Worm (Caenorhabditis elegans): ENCODE data around the gene dhs-22.

The dhs-22 gene

DNA sequence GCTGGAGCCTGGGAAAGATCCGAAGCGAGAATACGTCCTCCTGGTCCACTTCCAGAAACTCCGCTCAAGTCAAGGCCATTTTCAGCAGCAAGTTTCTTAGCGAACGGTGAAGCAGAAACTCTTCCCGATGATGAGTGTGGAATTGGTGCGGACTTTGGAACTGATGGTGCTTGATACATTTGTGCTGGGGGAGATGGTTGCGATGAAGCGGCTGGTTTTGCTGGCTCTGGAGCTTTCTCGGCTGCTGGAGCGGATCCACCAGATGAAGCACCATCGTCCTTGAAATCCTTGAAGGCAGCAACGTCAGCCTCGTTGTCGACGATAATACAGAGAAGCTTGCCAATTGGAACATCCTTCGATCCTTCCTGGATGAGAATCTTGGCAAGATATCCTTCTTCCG is 25.2 kb upstream of the dhs-22 start:
- TF ChIP-seq nhr-237 (tag; optimal IDR thresholded peaks at IDR 0.05): no peak
- no peak for TF ChIP-seq mab-5 (tag; optimal IDR thresholded peaks at IDR 0.05)
- no peak for TF ChIP-seq snpc-4 (tag; optimal IDR thresholded peaks at IDR 0.05)
- TF ChIP-seq ceh-39 (tag; optimal IDR thresholded peaks at IDR 0.05): no peak
- TF ChIP-seq sptf-1 (tag; optimal IDR thresholded peaks at IDR 0.05): no peak
- no peak for TF ChIP-seq lin-13 (tag; optimal IDR thresholded peaks at IDR 0.05)
- TF ChIP-seq nhr-2 (tag; optimal IDR thresholded peaks at IDR 0.05): no peak
- TF ChIP-seq unc-62 (GFP tag; optimal IDR thresholded peaks at IDR 0.05): no peak
- no peak for TF ChIP-seq unc-39 (tag; optimal IDR thresholded peaks at IDR 0.05)
- TF ChIP-seq tbx-8 (GFP tag; optimal IDR thresholded peaks at IDR 0.05): no peak
- no peak for TF ChIP-seq elt-3 (tag; optimal IDR thresholded peaks at IDR 0.05)
- TF ChIP-seq M03D4.4 (tag; optimal IDR thresholded peaks at IDR 0.05): no peak
- TF ChIP-seq zip-8 (tag; optimal IDR thresholded peaks at IDR 0.05): no peak
- TF ChIP-seq mls-2 (tag; optimal IDR thresholded peaks at IDR 0.05): no peak
- no peak for TF ChIP-seq elt-1 (tag; optimal IDR thresholded peaks at IDR 0.05; ENCODE audit: borderline replicate concordance, insufficient read depth)
- no peak for TF ChIP-seq ceh-43 (GFP tag; optimal IDR thresholded peaks at IDR 0.05)
- no peak for TF ChIP-seq sem-2 (GFP tag; optimal IDR thresholded peaks at IDR 0.05)

DNA sequence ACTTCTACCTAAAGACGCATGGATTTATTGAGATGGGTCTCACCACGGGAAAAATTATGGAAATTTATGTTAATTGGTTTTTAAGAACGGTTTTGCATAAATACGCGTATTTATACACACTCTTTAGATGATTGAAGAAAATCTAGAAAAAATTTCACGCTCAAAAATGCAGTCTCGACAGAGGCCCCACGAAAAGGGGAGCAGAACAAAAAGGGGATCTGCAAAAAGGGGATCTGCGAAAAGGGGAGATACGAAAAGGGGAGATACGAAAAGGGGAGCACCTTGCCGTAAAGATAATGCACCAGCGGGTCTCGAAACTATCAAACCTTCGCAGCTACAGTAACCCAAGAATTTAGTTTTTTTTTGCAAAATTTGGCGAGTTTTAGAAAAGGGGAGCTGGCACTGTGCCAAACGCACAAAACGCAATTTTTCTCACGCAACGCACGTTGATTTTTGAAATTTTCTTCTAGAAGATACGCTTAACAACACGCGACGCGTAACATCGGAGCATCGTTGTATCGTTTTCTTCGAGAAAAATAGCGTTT is 22.3 kb upstream of the dhs-22 start:
- TF ChIP-seq cnd-1 (tag; optimal IDR thresholded peaks at IDR 0.05): peak; percentile 16

DNA sequence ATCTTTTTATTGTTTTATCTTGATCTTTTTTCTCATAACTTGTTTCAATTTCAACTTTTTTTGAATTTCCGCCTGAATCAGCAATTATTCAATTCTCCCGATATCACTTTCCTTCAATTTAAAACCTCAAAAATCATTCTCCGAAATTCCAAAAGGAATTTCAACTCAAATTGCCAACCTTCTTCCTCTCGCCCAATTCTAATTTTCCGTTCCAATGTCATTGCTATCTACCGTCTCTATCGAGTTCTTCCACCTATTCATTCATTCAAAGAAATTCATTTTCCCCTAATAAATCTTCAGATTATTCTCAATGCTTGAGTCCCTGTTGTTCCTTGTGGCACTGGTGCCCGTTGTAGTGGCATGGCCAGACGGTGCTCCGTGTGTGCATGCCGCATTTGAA is 19.6 kb upstream of the dhs-22 start, which contains the start of gene F23B12.4:
Gene F23B12.4, plus strand, starts transcription at position 301 of the 400 bp plus-strand sequence.
- TF ChIP-seq nhr-12 (tag; optimal IDR thresholded peaks at IDR 0.05) (no peak), nhr-237 (tag; optimal IDR thresholded peaks at IDR 0.05) (no peak), nhr-28 (tag; optimal IDR thresholded peaks at IDR 0.05) (no peak), ceh-43 (GFP tag; optimal IDR thresholded peaks at IDR 0.05) (no peak), ceh-39 (tag; optimal IDR thresholded peaks at IDR 0.05) (no peak), unc-120 (tag; optimal IDR thresholded peaks at IDR 0.05; ENCODE audit: poor library complexity, severe bottlenecking) (no peak), sem-2 (GFP tag; optimal IDR thresholded peaks at IDR 0.05) (no peak), nhr-76 (tag; optimal IDR thresholded peaks at IDR 0.05) (no peak), bed-3 (GFP tag; optimal IDR thresholded peaks at IDR 0.05) (no peak), hlh-1 (tag; optimal IDR thresholded peaks at IDR 0.05) (no peak)

DNA sequence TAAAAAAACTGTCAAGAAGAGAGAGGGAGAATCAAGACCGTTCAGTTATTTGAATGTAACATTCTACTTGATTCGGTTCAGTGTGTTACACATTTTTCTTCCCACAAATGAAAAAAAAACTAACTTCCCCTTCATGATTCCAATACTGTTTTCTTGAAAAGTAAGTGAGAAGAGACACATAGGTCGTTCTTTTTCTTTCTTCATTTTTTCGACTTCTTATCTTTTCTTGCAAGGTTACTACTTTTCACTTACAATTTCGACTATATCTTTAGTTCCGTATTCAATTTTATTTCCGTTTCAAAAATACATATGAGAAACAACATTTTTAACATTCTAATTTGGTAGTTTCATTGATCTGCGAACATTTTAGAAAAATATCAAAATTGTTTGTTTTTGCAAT is 18.0 kb upstream of the dhs-22 start:
- TF ChIP-seq ztf-11 (tag; optimal IDR thresholded peaks at IDR 0.05): no peak
- TF ChIP-seq zip-8 (tag; optimal IDR thresholded peaks at IDR 0.05): no peak
- TF ChIP-seq sem-2 (GFP tag; optimal IDR thresholded peaks at IDR 0.05): no peak
- no peak for TF ChIP-seq sptf-1 (tag; optimal IDR thresholded peaks at IDR 0.05)
- TF ChIP-seq blmp-1 (tag; optimal IDR thresholded peaks at IDR 0.05): no peak
- TF ChIP-seq elt-3 (tag; optimal IDR thresholded peaks at IDR 0.05): no peak
- no peak for TF ChIP-seq flh-1 (GFP tag; optimal IDR thresholded peaks at IDR 0.05)
- no peak for TF ChIP-seq bed-3 (GFP tag; optimal IDR thresholded peaks at IDR 0.05)
- no peak for TF ChIP-seq mls-2 (tag; optimal IDR thresholded peaks at IDR 0.05)
- TF ChIP-seq unc-62 (GFP tag; optimal IDR thresholded peaks at IDR 0.05): no peak
- no peak for TF ChIP-seq mep-1 (tag; optimal IDR thresholded peaks at IDR 0.05)
- TF ChIP-seq ceh-39 (tag; optimal IDR thresholded peaks at IDR 0.05): no peak

- TF ChIP-seq elt-1 (tag; optimal IDR thresholded peaks at IDR 0.05; ENCODE audit: borderline replicate concordance, insufficient read depth) (no peak), lin-13 (tag; optimal IDR thresholded peaks at IDR 0.05) (no peak), nhr-2 (tag; optimal IDR thresholded peaks at IDR 0.05) (peak; percentile 17), lin-32 (GFP tag; optimal IDR thresholded peaks at IDR 0.05) (peak; percentile 97), bed-3 (GFP tag; optimal IDR thresholded peaks at IDR 0.05) (no peak)
These were observed 17.0 kb upstream of the dhs-22 start for ce11 chrV:14438099-14438739.

DNA sequence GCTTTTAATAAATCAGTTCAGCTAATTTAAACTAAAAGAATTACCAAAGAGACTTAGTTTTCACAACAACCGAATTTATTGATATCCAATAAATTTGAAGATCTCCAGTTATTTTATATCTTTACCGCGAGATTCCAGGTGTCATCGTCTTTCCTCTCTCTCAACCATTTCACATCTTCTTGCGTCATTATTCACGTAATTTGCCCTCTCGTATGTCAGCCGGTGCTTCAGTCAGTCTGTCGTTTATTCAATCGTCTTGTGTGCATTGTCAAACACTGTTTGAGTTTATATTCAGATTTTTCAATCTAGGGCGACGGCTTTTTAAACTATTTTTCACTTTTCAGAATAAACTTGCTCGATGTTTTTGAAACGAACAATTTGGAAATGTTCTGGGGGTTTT is 16.1 kb upstream of the dhs-22 start:
- peak; percentile 51 for TF ChIP-seq zip-8 (tag; optimal IDR thresholded peaks at IDR 0.05)
- TF ChIP-seq nhr-12 (tag; optimal IDR thresholded peaks at IDR 0.05): no peak
- no peak for TF ChIP-seq ztf-11 (tag; optimal IDR thresholded peaks at IDR 0.05)
- peak; percentile 53 for TF ChIP-seq nhr-2 (tag; optimal IDR thresholded peaks at IDR 0.05)
- TF ChIP-seq mls-2 (tag; optimal IDR thresholded peaks at IDR 0.05): no peak
